Worm (Caenorhabditis elegans) whole organism, midembryonic: ENCODE data around the gene srx-130.

Experiments
- T22C8.4 ChIP-seq: fragments of 200-800 bp; sonication (Bioruptor generic); IDR thresholded peaks from 2 replicates; pipeline ENCODE4 v1.3.6; 2022; ENCODE audit warnings: missing genetic modification characterization, missing compliant biosample characterization
- cog-1 ChIP-seq: sonication (generic microtip); optimal IDR thresholded peaks from 2 replicates; lab custom pipeline; 2016; ENCODE audit warnings: missing genetic modification characterization, missing compliant biosample characterization
- flt-1 ChIP-seq: fragments of 200-800 bp; sonication (Bioruptor generic); IDR thresholded peaks from 2 replicates; pipeline ENCODE4 v1.3.6; 2022; ENCODE audit warnings: missing genetic modification characterization, missing compliant biosample characterization
- klf-2 ChIP-seq: fragments of 200-800 bp; sonication (Bioruptor generic); conservative IDR thresholded peaks from 2 replicates; pipeline ENCODE4 v1.3.6; 2022; ENCODE audit warnings: missing genetic modification reagents, missing genetic modification characterization, missing compliant biosample characterization
- med-1 ChIP-seq: sonication (generic microtip); optimal IDR thresholded peaks from 2 replicates; lab custom pipeline; 2017; ENCODE audit warnings: missing genetic modification characterization, mild to moderate bottlenecking, missing compliant biosample characterization, antibody characterized with exemption, missing genetic modification reagents; ENCODE audit not compliant: insufficient read depth
- ref-1 ChIP-seq: fragments of 200-800 bp; sonication (Bioruptor generic); conservative IDR thresholded peaks from 2 replicates; pipeline ENCODE4 v1.3.6; 2022; ENCODE audit warnings: missing genetic modification reagents, missing genetic modification characterization, missing compliant biosample characterization
- tab-1 ChIP-seq: fragments of 200-800 bp; sonication (Bioruptor generic); IDR thresholded peaks from 2 replicates; pipeline ENCODE4 v1.3.6; 2022; ENCODE audit warnings: missing genetic modification characterization, missing compliant biosample characterization
- ztf-23 ChIP-seq: fragments of 200-800 bp; sonication (Bioruptor generic); IDR thresholded peaks from 2 replicates; pipeline ENCODE4 v1.3.6; 2022; ENCODE audit warnings: missing genetic modification reagents, missing genetic modification characterization, missing compliant biosample characterization
- ztf-29 ChIP-seq: fragments of 200-800 bp; sonication (Bioruptor generic); IDR thresholded peaks from 2 replicates; pipeline ENCODE4 v1.3.6; 2022; ENCODE audit warnings: missing genetic modification reagents, missing genetic modification characterization, missing compliant biosample characterization

srx-130 gene

ce11 chrV:13848379-13848778, 5.1 kb downstream of the srx-130 start, which contains the start of gene srx-133:
TSS of gene srx-133 (plus strand) at chrV:13848679.
- no peak for TF ChIP-seq med-1 (GFP tag; lab: Kevin White, UChicago)
- TF ChIP-seq T22C8.4 (GFP tag; lab: Robert Waterston, UW): no peak
- no peak for TF ChIP-seq tab-1 (GFP tag; lab: Robert Waterston, UW)
- TF ChIP-seq ref-1 (GFP tag; lab: Robert Waterston, UW): no peak
- TF ChIP-seq klf-2 (GFP tag; lab: Robert Waterston, UW): no peak
- TF ChIP-seq ztf-29 (GFP tag; lab: Robert Waterston, UW): no peak
- TF ChIP-seq cog-1 (tag; lab: Kevin White, UChicago): no peak
- TF ChIP-seq flt-1 (GFP tag; lab: Robert Waterston, UW): no peak
- no peak for TF ChIP-seq ztf-23 (GFP tag; lab: Robert Waterston, UW)

ce11 chrV:13850170-13850569, 6.9 kb downstream of the srx-130 start, which contains the start of gene hpx-2:
TSS of gene hpx-2 (plus strand) at chrV:13850470.
- no peak for TF ChIP-seq med-1 (GFP tag; lab: Kevin White, UChicago)
- no peak for TF ChIP-seq flt-1 (GFP tag; lab: Robert Waterston, UW)
- no peak for TF ChIP-seq ztf-23 (GFP tag; lab: Robert Waterston, UW)
- TF ChIP-seq cog-1 (tag; lab: Kevin White, UChicago): no peak
- TF ChIP-seq ztf-29 (GFP tag; lab: Robert Waterston, UW): no peak
- no peak for TF ChIP-seq ref-1 (GFP tag; lab: Robert Waterston, UW)
- no peak for TF ChIP-seq tab-1 (GFP tag; lab: Robert Waterston, UW)
- TF ChIP-seq T22C8.4 (GFP tag; lab: Robert Waterston, UW): no peak
- no peak for TF ChIP-seq klf-2 (GFP tag; lab: Robert Waterston, UW)

- TF ChIP-seq ztf-29 (GFP tag; lab: Robert Waterston, UW): no peak
- no peak for TF ChIP-seq ztf-23 (GFP tag; lab: Robert Waterston, UW)
- no peak for TF ChIP-seq tab-1 (GFP tag; lab: Robert Waterston, UW)
These were observed 11.1 kb downstream of the srx-130 start, which contains the start of gene ttr-21 for ce11 chrV:13854306-13854705. TSS of gene ttr-21 (minus strand) at chrV:13854405.

- TF ChIP-seq flt-1 (GFP tag; lab: Robert Waterston, UW) (no peak), klf-2 (GFP tag; lab: Robert Waterston, UW) (no peak), cog-1 (tag; lab: Kevin White, UChicago) (no peak), T22C8.4 (GFP tag; lab: Robert Waterston, UW) (no peak), ztf-29 (GFP tag; lab: Robert Waterston, UW) (no peak), ref-1 (GFP tag; lab: Robert Waterston, UW) (no peak), ztf-23 (GFP tag; lab: Robert Waterston, UW) (no peak), med-1 (GFP tag; lab: Kevin White, UChicago) (no peak), tab-1 (GFP tag; lab: Robert Waterston, UW) (no peak)
These were observed 13.1 kb downstream of the srx-130 start, which contains the start of gene srx-134 for ce11 chrV:13856376-13856775. TSS of gene srx-134 (minus strand) at chrV:13856476.

ce11 chrV:13857132-13857531, 13.9 kb downstream of the srx-130 start, which contains the start of gene srx-136:
TSS of gene srx-136 (plus strand) at chrV:13857432.
- TF ChIP-seq ref-1 (GFP tag; lab: Robert Waterston, UW) (no peak), T22C8.4 (GFP tag; lab: Robert Waterston, UW) (no peak), cog-1 (tag; lab: Kevin White, UChicago) (no peak), med-1 (GFP tag; lab: Kevin White, UChicago) (no peak), ztf-23 (GFP tag; lab: Robert Waterston, UW) (no peak)

- TF ChIP-seq klf-2 (GFP tag; lab: Robert Waterston, UW): no peak
- TF ChIP-seq ref-1 (GFP tag; lab: Robert Waterston, UW): no peak
- TF ChIP-seq T22C8.4 (GFP tag; lab: Robert Waterston, UW): no peak
- no peak for TF ChIP-seq flt-1 (GFP tag; lab: Robert Waterston, UW)
- TF ChIP-seq ztf-23 (GFP tag; lab: Robert Waterston, UW): no peak
- no peak for TF ChIP-seq cog-1 (tag; lab: Kevin White, UChicago)
- no peak for TF ChIP-seq tab-1 (GFP tag; lab: Robert Waterston, UW)
- no peak for TF ChIP-seq med-1 (GFP tag; lab: Kevin White, UChicago)
- no peak for TF ChIP-seq ztf-29 (GFP tag; lab: Robert Waterston, UW)
These were observed 15.7 kb downstream of the srx-130 start, which contains the start of gene srx-135 for ce11 chrV:13858906-13859305. TSS of gene srx-135 (plus strand) at chrV:13859206.

- TF ChIP-seq tab-1 (GFP tag; lab: Robert Waterston, UW) (no peak), ztf-23 (GFP tag; lab: Robert Waterston, UW) (no peak), ztf-29 (GFP tag; lab: Robert Waterston, UW) (no peak), T22C8.4 (GFP tag; lab: Robert Waterston, UW) (no peak), klf-2 (GFP tag; lab: Robert Waterston, UW) (no peak), flt-1 (GFP tag; lab: Robert Waterston, UW) (no peak), med-1 (GFP tag; lab: Kevin White, UChicago) (no peak), cog-1 (tag; lab: Kevin White, UChicago) (no peak), ref-1 (GFP tag; lab: Robert Waterston, UW) (no peak)
These were observed 19.3 kb downstream of the srx-130 start, which contains the start of gene srx-137 for ce11 chrV:13862505-13862904. TSS of gene srx-137 (plus strand) at chrV:13862805.

ce11 chrV:13863700-13864099, 20.5 kb downstream of the srx-130 start:
- no peak for TF ChIP-seq klf-2 (GFP tag; lab: Robert Waterston, UW)
- no peak for TF ChIP-seq T22C8.4 (GFP tag; lab: Robert Waterston, UW)
- TF ChIP-seq ztf-23 (GFP tag; lab: Robert Waterston, UW): no peak
- no peak for TF ChIP-seq ref-1 (GFP tag; lab: Robert Waterston, UW)
- TF ChIP-seq ztf-29 (GFP tag; lab: Robert Waterston, UW): no peak
- TF ChIP-seq med-1 (GFP tag; lab: Kevin White, UChicago): no peak
- TF ChIP-seq cog-1 (tag; lab: Kevin White, UChicago): no peak
- no peak for TF ChIP-seq tab-1 (GFP tag; lab: Robert Waterston, UW)
- TF ChIP-seq flt-1 (GFP tag; lab: Robert Waterston, UW): no peak

- TF ChIP-seq ref-1 (GFP tag; lab: Robert Waterston, UW) (no peak), flt-1 (GFP tag; lab: Robert Waterston, UW) (no peak), klf-2 (GFP tag; lab: Robert Waterston, UW) (no peak), tab-1 (GFP tag; lab: Robert Waterston, UW) (no peak), T22C8.4 (GFP tag; lab: Robert Waterston, UW) (no peak), med-1 (GFP tag; lab: Kevin White, UChicago) (no peak), ztf-29 (GFP tag; lab: Robert Waterston, UW) (no peak), ztf-23 (GFP tag; lab: Robert Waterston, UW) (no peak), cog-1 (tag; lab: Kevin White, UChicago) (no peak)
These were observed 23.1 kb downstream of the srx-130 start, which contains the start of gene nhr-175 for ce11 chrV:13866353-13866752. TSS of gene nhr-175 (plus strand) at chrV:13866691.
